Worm (Caenorhabditis elegans): ENCODE measurements around the gene C03B8.3.

The C03B8.3 gene

DNA sequence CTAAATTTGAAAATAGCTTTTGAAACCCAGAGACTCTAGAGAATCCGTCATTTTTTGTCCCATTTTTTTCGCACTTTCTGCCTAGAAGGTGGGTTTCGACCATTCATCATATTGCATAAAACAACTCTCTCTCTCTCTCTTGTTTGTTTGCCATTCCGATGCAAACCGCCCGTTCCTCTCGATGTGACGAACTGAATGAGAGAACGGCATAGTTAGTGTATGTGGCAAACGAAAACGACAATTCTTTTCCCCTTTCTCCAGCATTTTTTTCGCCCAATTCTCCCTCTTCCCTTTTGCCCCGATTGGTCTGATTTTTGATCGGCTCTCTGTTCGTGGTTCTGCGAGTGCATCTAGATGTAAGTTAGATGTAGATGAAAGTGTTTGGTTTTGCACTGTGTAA, 9.4 kb downstream of the C03B8.3 start:
- TF ChIP-seq ama-1 (optimal IDR thresholded peaks at IDR 0.05) (peak; percentile 60), egl-5 (tag; optimal IDR thresholded peaks at IDR 0.05) (peak; percentile 20), aly-2 (tag; optimal IDR thresholded peaks at IDR 0.05) (no peak), zag-1 (tag; optimal IDR thresholded peaks at IDR 0.05) (no peak), lin-39 (tag; optimal IDR thresholded peaks at IDR 0.05) (peak; percentile 34)

DNA sequence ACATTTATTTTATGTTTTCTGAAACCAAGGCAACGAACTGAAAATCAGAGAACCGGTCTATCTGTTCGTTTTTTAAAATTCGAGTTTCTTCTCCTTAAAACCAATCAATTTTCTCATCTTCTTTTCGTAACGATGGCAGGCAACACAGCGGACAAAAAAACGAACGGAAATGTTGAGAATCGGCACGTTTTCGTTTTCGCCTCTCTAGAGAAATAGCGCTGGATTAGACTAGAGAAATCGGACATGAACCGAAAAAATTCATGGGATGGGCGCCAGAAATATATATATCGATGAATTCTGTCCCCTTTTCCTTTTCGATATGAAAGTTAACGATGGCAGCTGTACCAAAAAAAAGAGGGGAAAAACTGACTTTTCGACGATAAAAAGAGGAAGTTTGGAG, 10.3 kb downstream of the C03B8.3 start:
- TF ChIP-seq aly-2 (tag; optimal IDR thresholded peaks at IDR 0.05) = no peak
- TF ChIP-seq nfya-1 (tag; optimal IDR thresholded peaks at IDR 0.05; ENCODE audit: insufficient read depth) = peak; percentile 0

DNA sequence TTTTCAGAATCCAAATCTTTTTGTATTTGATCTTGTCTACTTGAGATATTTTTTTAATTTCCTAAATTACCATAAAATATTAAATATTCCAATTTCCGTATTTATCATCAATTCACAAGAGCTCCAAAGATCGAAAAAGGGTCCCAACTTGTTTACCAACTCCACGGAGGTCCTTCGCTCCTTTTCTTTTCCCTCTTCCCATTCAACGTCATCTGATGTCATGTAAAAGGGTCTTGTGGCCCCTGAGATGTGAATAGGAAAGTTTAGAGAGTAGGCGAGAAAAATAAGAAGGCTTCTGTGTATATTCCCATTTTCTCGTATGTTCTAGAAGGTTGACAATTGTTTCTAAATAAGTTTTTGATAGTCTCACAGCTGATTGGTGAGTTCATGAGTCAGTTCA, 10.9 kb downstream of the C03B8.3 start:
- TF ChIP-seq nhr-77 (tag; optimal IDR thresholded peaks at IDR 0.05) = no peak
- peak; percentile 13 for TF ChIP-seq hmg-11 (tag; optimal IDR thresholded peaks at IDR 0.05)
- TF ChIP-seq fos-1 (tag; optimal IDR thresholded peaks at IDR 0.05) = no peak
- TF ChIP-seq nfya-1 (tag; optimal IDR thresholded peaks at IDR 0.05; ENCODE audit: insufficient read depth) = peak; percentile 37
- TF ChIP-seq fkh-10 (GFP tag; optimal IDR thresholded peaks at IDR 0.05) = peak; percentile 11
- TF ChIP-seq nhr-12 (tag; optimal IDR thresholded peaks at IDR 0.05) = no peak
- no peak for TF ChIP-seq ceh-82 (tag; optimal IDR thresholded peaks at IDR 0.05)
- TF ChIP-seq elt-3 (tag; optimal IDR thresholded peaks at IDR 0.05) = no peak
- peak; percentile 26 for TF ChIP-seq lin-39 (tag; optimal IDR thresholded peaks at IDR 0.05)

DNA sequence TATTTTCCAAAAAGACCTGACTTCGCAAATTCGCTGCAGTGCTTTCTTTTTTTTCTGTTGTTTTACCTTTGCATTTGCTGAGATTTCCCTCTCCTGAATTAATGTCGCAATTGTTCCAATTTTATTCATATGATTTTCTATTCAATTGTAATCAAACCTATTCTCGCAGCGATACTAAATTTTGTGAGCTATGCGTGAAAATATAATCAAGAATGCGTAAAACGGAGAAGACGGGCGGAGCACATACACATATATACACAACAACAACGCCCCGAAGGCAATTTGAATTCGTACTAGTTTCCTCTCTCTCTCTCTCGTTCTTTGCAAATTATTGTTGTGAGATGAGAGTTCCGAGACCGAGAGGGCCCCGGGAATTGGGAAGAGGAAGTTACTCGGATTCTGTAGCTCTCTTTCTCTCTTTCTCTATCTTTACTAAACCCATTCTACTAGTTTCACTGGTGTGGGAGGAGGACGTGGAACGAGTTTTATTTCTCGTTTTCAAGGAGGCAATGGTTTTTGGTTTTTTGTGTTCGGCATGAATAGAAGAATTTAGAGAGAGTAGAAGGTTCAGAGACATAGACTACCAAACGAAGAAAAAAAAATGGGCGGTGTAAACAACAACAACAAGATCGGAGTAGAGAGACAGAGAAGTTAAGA, 11.4 kb downstream of the C03B8.3 start:
- TF ChIP-seq ceh-28 (tag; optimal IDR thresholded peaks at IDR 0.05) = peak; percentile 31
- TF ChIP-seq zag-1 (tag; optimal IDR thresholded peaks at IDR 0.05) = no peak
- TF ChIP-seq hmg-11 (tag; optimal IDR thresholded peaks at IDR 0.05) = peak; percentile 62
- TF ChIP-seq fkh-10 (GFP tag; optimal IDR thresholded peaks at IDR 0.05) = peak; percentile 18
- TF ChIP-seq nhr-25 (tag; optimal IDR thresholded peaks at IDR 0.05) = peak; percentile 15
- peak; percentile 35 for TF ChIP-seq ama-1 (optimal IDR thresholded peaks at IDR 0.05)
- peak; percentile 60 for TF ChIP-seq egl-5 (tag; optimal IDR thresholded peaks at IDR 0.05)
- TF ChIP-seq nfya-1 (tag; optimal IDR thresholded peaks at IDR 0.05; ENCODE audit: insufficient read depth) = peak; percentile 61
- TF ChIP-seq pha-4 (tag; optimal IDR thresholded peaks at IDR 0.05) = peak; percentile 4
- peak; percentile 31 for TF ChIP-seq snpc-4 (tag; optimal IDR thresholded peaks at IDR 0.05)
- TF ChIP-seq ceh-82 (tag; optimal IDR thresholded peaks at IDR 0.05) = no peak
- TF ChIP-seq lin-39 (tag; optimal IDR thresholded peaks at IDR 0.05) = peak; percentile 11
- no peak for TF ChIP-seq pqm-1 (tag; optimal IDR thresholded peaks at IDR 0.05)

DNA sequence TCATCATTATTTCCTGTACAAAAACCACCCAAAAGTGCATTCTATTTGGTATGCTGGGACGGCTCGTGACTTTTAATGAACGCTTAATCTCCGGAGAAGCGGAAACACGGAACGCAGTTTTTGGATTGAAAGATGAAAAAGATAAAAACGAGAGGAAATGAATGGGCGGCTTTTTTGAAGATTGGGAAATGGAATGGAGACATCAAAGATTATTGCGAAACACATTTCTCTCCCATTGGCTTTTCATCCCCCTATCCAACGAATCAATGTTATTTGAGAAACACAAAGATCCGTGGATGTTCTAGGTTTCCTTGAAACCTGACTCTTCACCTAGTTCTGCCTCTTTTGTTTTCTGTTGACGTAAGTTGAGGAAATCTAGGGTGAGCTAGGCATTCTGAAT, 12.3 kb downstream of the C03B8.3 start:
- TF ChIP-seq nfya-1 (tag; optimal IDR thresholded peaks at IDR 0.05; ENCODE audit: insufficient read depth) (peak; percentile 55), elt-3 (tag; optimal IDR thresholded peaks at IDR 0.05) (no peak), fos-1 (tag; optimal IDR thresholded peaks at IDR 0.05) (no peak), nhr-12 (tag; optimal IDR thresholded peaks at IDR 0.05) (no peak), mml-1 (tag; optimal IDR thresholded peaks at IDR 0.05) (no peak), egl-5 (tag; optimal IDR thresholded peaks at IDR 0.05) (peak; percentile 19), elt-1 (tag; optimal IDR thresholded peaks at IDR 0.05) (peak; percentile 71), lin-39 (tag; optimal IDR thresholded peaks at IDR 0.05) (peak; percentile 30), nhr-28 (tag; optimal IDR thresholded peaks at IDR 0.05) (no peak), nhr-23 (tag; optimal IDR thresholded peaks at IDR 0.05) (peak; percentile 11)

DNA sequence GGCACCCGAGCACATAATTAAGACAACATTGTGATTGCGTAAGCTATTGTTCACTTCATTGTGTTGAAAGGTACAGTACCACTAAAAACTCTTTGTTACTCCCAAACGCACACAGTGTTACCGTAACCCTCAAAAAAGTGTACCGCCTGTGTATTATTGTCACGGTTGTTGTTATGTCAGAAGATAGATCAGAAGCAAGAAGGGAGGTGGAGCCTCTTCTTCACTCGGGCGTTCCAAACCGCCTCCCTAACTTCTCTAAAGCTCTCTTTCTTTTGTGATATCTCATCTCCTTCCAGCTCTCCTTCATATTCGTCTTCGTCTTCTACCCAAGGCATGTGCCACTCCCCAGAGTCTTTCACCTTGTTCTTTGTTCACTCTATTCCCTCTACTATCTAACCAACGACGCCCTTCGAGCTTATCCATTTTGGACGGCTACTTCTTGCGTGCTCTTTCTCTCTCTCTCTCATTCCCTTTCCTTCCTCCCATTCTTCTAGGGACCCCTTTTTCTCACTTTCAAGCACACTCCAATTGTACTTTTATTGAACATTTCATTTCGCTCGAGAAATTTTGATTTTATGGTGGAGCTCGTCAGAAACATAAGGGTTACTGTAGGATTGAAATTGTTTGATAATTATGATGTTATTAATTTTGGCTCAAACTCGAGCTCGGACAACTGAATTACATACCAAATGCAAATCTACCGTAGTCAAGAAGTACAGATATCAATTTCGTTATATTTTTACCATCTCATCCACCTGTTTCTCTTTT, 13.6 kb downstream of the C03B8.3 start:
- peak; percentile 31 for TF ChIP-seq hmg-11 (tag; optimal IDR thresholded peaks at IDR 0.05)
- TF ChIP-seq fkh-10 (GFP tag; optimal IDR thresholded peaks at IDR 0.05) = peak; percentile 28
- peak; percentile 64 for TF ChIP-seq nfya-1 (tag; optimal IDR thresholded peaks at IDR 0.05; ENCODE audit: insufficient read depth)
- no peak for TF ChIP-seq nhr-76 (tag; optimal IDR thresholded peaks at IDR 0.05)
- peak; percentile 17 for TF ChIP-seq ama-1 (optimal IDR thresholded peaks at IDR 0.05)
- TF ChIP-seq lin-39 (tag; optimal IDR thresholded peaks at IDR 0.05) = peak; percentile 61
- TF ChIP-seq ceh-9 (tag; optimal IDR thresholded peaks at IDR 0.05) = no peak
- no peak for TF ChIP-seq R02D3.7 (tag; optimal IDR thresholded peaks at IDR 0.05)

DNA sequence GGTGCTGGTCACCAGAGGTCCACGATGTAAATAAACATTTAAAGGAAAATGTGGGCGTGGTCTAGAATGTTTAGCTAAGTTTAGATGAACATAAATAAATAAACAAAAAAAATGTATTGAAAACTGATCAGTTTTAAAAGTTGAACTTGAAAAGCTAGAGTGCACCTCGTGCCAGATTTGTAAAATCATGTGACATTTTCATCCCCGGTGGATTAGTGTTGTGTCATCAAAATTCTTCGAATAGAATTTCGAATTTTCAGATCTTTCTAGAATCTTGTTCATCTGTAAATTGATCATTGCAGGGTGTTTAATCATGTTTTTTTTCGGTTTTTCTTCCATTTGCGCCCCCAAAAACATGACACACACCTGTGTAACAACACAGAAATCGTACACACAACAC, 14.4 kb downstream of the C03B8.3 start:
- TF ChIP-seq pha-4 (tag; optimal IDR thresholded peaks at IDR 0.05) (peak; percentile 65), nhr-25 (tag; optimal IDR thresholded peaks at IDR 0.05) (no peak)

Data from whole organism, L3 larva.